Worm (Caenorhabditis elegans) whole organism, L1 larva: ENCODE measurements around the gene sra-8.

Experiments
- ceh-82 ChIP-seq, 3 experiments: fragments of 150-350 bp in 1 of 3; sonication (generic microtip) in 2 of 3; optimal IDR thresholded peaks; 2 replicates each; lab custom pipeline; 2014 to 2017; ENCODE audit warnings: missing biosample characterization in 3 of 3, missing genetic modification characterization in 3 of 3
- lsy-2 ChIP-seq, 2 experiments: fragments of 150-350 bp; optimal IDR thresholded peaks; 2 replicates each; lab custom pipeline; 2014; ENCODE audit warnings: missing biosample characterization in 2 of 2, missing genetic modification characterization in 2 of 2
- nhr-77 ChIP-seq: fragments of 150-350 bp; optimal IDR thresholded peaks from 2 replicates; lab custom pipeline; 2014; ENCODE audit warnings: missing biosample characterization, missing genetic modification characterization
- snpc-4 ChIP-seq: fragments of 150-350 bp; optimal IDR thresholded peaks from 2 replicates; lab custom pipeline; 2014; ENCODE audit warnings: missing biosample characterization, missing genetic modification characterization
- sox-4 ChIP-seq: sonication (generic microtip); optimal IDR thresholded peaks from 2 replicates; lab custom pipeline; 2016; ENCODE audit warnings: missing genetic modification characterization, missing compliant biosample characterization
- swsn-7 ChIP-seq: sonication (generic microtip); optimal IDR thresholded peaks from 2 replicates; lab custom pipeline; 2016; ENCODE audit warnings: missing genetic modification characterization, missing compliant biosample characterization
- unc-62 ChIP-seq: fragments of 150-350 bp; optimal IDR thresholded peaks from 2 replicates; lab custom pipeline; 2014; ENCODE audit warnings: missing biosample characterization, missing genetic modification reagents, missing genetic modification characterization

ce11 chrII:9489922-9490321 lies 47.6 kb upstream of the sra-8 start:
- no peak for TF ChIP-seq ceh-82 (tag; optimal IDR thresholded peaks at IDR 0.05; lab: Kevin White, UChicago)
- no peak for TF ChIP-seq nhr-77
- TF ChIP-seq sox-4 (tag; lab: Kevin White, UChicago), result no peak
- no peak for TF ChIP-seq snpc-4 (tag; lab: Kevin White, UChicago)
- TF ChIP-seq lsy-2 (tag; optimal IDR thresholded peaks at IDR 0.05; lab: Kevin White, UChicago), result no peak
- TF ChIP-seq swsn-7, result no peak
- TF ChIP-seq unc-62 (GFP tag; lab: Kevin White, UChicago), result no peak
